Worm (Caenorhabditis elegans) whole organism, late embryonic: ENCODE results near the gene F59A6.4.

Experiments used
- lin-11 ChIP-seq: fragments of 200-800 bp; sonication (Bioruptor generic); optimal IDR thresholded peaks from 2 replicates; lab custom pipeline; 2018; ENCODE audit warnings: mild to moderate bottlenecking, missing genetic modification characterization, missing compliant biosample characterization
- tbx-2 ChIP-seq: sonication (generic microtip); optimal IDR thresholded peaks from 2 replicates; lab custom pipeline; 2016; ENCODE audit warnings: missing genetic modification characterization, missing compliant biosample characterization

- TF ChIP-seq lin-11 (tag; lab: Kevin White, UChicago), result no peak
- no peak for TF ChIP-seq tbx-2 (tag; lab: Kevin White, UChicago)
Observed at ce11 chrII:4981682-4982404, 23.0 kb upstream of the F59A6.4 start.
